Worm (Caenorhabditis elegans) whole organism, L4 larva: ENCODE data around the gene rsa-2.

Experiments used
- D1046.2 ChIP-seq: fragments of 200-800 bp; sonication (Bioruptor generic); IDR thresholded peaks from 2 replicates; pipeline ENCODE4 v1.3.6; 2022; ENCODE audit warnings: missing genetic modification characterization, missing compliant biosample characterization
- F37D6.2 ChIP-seq: sonication (generic microtip); optimal IDR thresholded peaks from 2 replicates; lab custom pipeline; 2016; ENCODE audit warnings: mild to moderate bottlenecking, missing genetic modification characterization, missing compliant biosample characterization
- F49E8.2 ChIP-seq: sonication (generic microtip); optimal IDR thresholded peaks from 2 replicates; lab custom pipeline; 2016; ENCODE audit warnings: missing compliant biosample characterization, mild to moderate bottlenecking, missing genetic modification characterization, borderline replicate concordance
- T26A8.4 ChIP-seq: fragments of 200-800 bp; sonication (Bioruptor generic); IDR thresholded peaks from 2 replicates; pipeline ENCODE4 v1.3.6; 2022; ENCODE audit warnings: missing genetic modification characterization, missing compliant biosample characterization
- Y5F2A.4 ChIP-seq: fragments of 200-800 bp; sonication (Bioruptor generic); optimal IDR thresholded peaks from 2 replicates; lab custom pipeline; 2018; ENCODE audit warnings: mild to moderate bottlenecking, missing genetic modification characterization, missing compliant biosample characterization
- ZK337.2 ChIP-seq: fragments of 200-800 bp; sonication (Bioruptor generic); IDR thresholded peaks from 2 replicates; pipeline ENCODE4 v1.3.6; 2022; ENCODE audit warnings: missing genetic modification reagents, missing genetic modification characterization, missing compliant biosample characterization
- aha-1 ChIP-seq: fragments of 150-350 bp; peaks from one replicate; lab custom pipeline; 2014; ENCODE audit warnings: missing biosample characterization, missing genetic modification characterization
- ama-1 ChIP-seq: fragments of 150-350 bp; optimal IDR thresholded peaks from 2 replicates; lab custom pipeline; 2014; ENCODE audit warnings: inconsistent platforms, mixed read lengths
- arid-1 ChIP-seq: fragments of 200-800 bp; sonication (Bioruptor generic); conservative IDR thresholded peaks from 2 replicates; pipeline ENCODE4 v1.3.6; 2022; ENCODE audit warnings: missing genetic modification reagents, missing genetic modification characterization, missing compliant biosample characterization
- attf-4 ChIP-seq: sonication (generic microtip); optimal IDR thresholded peaks from 3 replicates; lab custom pipeline; 2017; ENCODE audit warnings: missing biosample characterization, missing genetic modification characterization
- ceh-28 ChIP-seq: fragments of 150-350 bp; optimal IDR thresholded peaks from 2 replicates; lab custom pipeline; 2014; ENCODE audit warnings: missing biosample characterization, missing genetic modification reagents, missing genetic modification characterization
- ces-1 ChIP-seq: fragments of 150-350 bp; sonication (generic microtip); optimal IDR thresholded peaks from 4 replicates; lab custom pipeline; 2014; ENCODE audit warnings: missing biosample characterization, missing genetic modification reagents, missing genetic modification characterization
- cey-2 ChIP-seq: sonication (generic microtip); optimal IDR thresholded peaks from 3 replicates; lab custom pipeline; 2017; ENCODE audit warnings: missing genetic modification characterization, mild to moderate bottlenecking, missing compliant biosample characterization, antibody characterized with exemption, borderline replicate concordance; ENCODE audit not compliant: insufficient read depth
- daf-16 ChIP-seq, 3 experiments: sonication (generic microtip); optimal IDR thresholded peaks; 2 replicates each; lab custom pipeline; 2016 to 2017; ENCODE audit warnings: missing genetic modification characterization in 3 of 3, missing genetic modification reagents in 3 of 3, mild to moderate bottlenecking in 2 of 3, missing compliant biosample characterization in 2 of 3, missing biosample characterization in 1 of 3, moderate library complexity in 1 of 3
- daf-8 ChIP-seq: fragments of 200-800 bp; sonication (Bioruptor generic); IDR thresholded peaks from 2 replicates; pipeline ENCODE4 v1.3.6; 2022; ENCODE audit warnings: missing genetic modification characterization, missing compliant biosample characterization
- dmd-9 ChIP-seq: fragments of 200-800 bp; sonication (Bioruptor generic); IDR thresholded peaks from 2 replicates; pipeline ENCODE4 v1.3.6; 2022; ENCODE audit warnings: missing genetic modification reagents, missing genetic modification characterization, missing compliant biosample characterization
- dve-1 ChIP-seq: sonication (generic microtip); optimal IDR thresholded peaks from 2 replicates; lab custom pipeline; 2017; ENCODE audit warnings: antibody characterized with exemption, mild to moderate bottlenecking, missing genetic modification characterization, missing compliant biosample characterization; ENCODE audit not compliant: insufficient read depth
- fkh-10 ChIP-seq: fragments of 150-350 bp; optimal IDR thresholded peaks from 2 replicates; lab custom pipeline; 2014; ENCODE audit warnings: missing biosample characterization, missing genetic modification reagents, missing genetic modification characterization
- fos-1 ChIP-seq: fragments of 150-350 bp; optimal IDR thresholded peaks from 2 replicates; lab custom pipeline; 2014; ENCODE audit warnings: missing biosample characterization, missing genetic modification characterization
- hlh-11 ChIP-seq: fragments of 200-800 bp; sonication (Bioruptor generic); optimal IDR thresholded peaks from 2 replicates; lab custom pipeline; 2018; ENCODE audit warnings: mild to moderate bottlenecking, missing genetic modification characterization, missing compliant biosample characterization
- lim-7 ChIP-seq: fragments of 200-800 bp; sonication (Bioruptor generic); IDR thresholded peaks from 2 replicates; pipeline ENCODE4 v1.3.6; 2022; ENCODE audit warnings: missing genetic modification characterization, missing compliant biosample characterization
- lin-13 ChIP-seq: fragments of 150-350 bp; optimal IDR thresholded peaks from 2 replicates; lab custom pipeline; 2014; ENCODE audit warnings: missing biosample characterization, missing genetic modification reagents, missing genetic modification characterization
- lin-15B ChIP-seq: fragments of 150-350 bp; sonication (generic microtip); optimal IDR thresholded peaks from 3 replicates; lab custom pipeline; 2014; ENCODE audit warnings: missing biosample characterization, missing genetic modification characterization
- lin-29 ChIP-seq: fragments of 200-800 bp; sonication (Bioruptor generic); IDR thresholded peaks from 2 replicates; pipeline ENCODE4 v1.3.6; 2022; ENCODE audit warnings: missing genetic modification reagents, missing genetic modification characterization, missing compliant biosample characterization
- lin-38 ChIP-seq: fragments of 200-800 bp; sonication (Bioruptor generic); IDR thresholded peaks from 2 replicates; pipeline ENCODE4 v1.3.6; 2022; ENCODE audit warnings: missing genetic modification reagents, missing genetic modification characterization, missing compliant biosample characterization
- lir-3 ChIP-seq: sonication (generic microtip); optimal IDR thresholded peaks from 2 replicates; lab custom pipeline; 2016; ENCODE audit warnings: mild to moderate bottlenecking, missing genetic modification characterization, missing compliant biosample characterization
- lsy-2 ChIP-seq, 2 experiments: fragments of 150-350 bp in 1 of 2; sonication (generic microtip) in 1 of 2; optimal IDR thresholded peaks; 2 replicates each; lab custom pipeline; 2014 to 2017; ENCODE audit warnings: missing biosample characterization in 2 of 2, missing genetic modification characterization in 2 of 2
- madf-5 ChIP-seq, 2 experiments: fragments of 200-800 bp; sonication (Bioruptor generic); IDR thresholded peaks; 2 replicates each; pipeline ENCODE4 v1.3.6; 2022; ENCODE audit warnings: missing compliant biosample characterization in 2 of 2, missing genetic modification characterization in 2 of 2
- mdt-29 ChIP-seq: fragments of 200-800 bp; sonication (Bioruptor generic); IDR thresholded peaks from 2 replicates; pipeline ENCODE4 v1.3.6; 2022; ENCODE audit warnings: missing genetic modification reagents, missing genetic modification characterization, missing compliant biosample characterization
- mes-2 ChIP-seq: sonication (generic microtip); optimal IDR thresholded peaks from 2 replicates; lab custom pipeline; 2016; ENCODE audit warnings: missing genotype, mild to moderate bottlenecking, missing genetic modification characterization, missing compliant biosample characterization; ENCODE audit not compliant: poor library complexity, severe bottlenecking
- mxl-3 ChIP-seq: fragments of 200-800 bp; sonication (Bioruptor generic); optimal IDR thresholded peaks from 2 replicates; lab custom pipeline; 2018; ENCODE audit warnings: mild to moderate bottlenecking, missing genetic modification characterization, missing compliant biosample characterization
- nhr-10 ChIP-seq: fragments of 150-350 bp; optimal IDR thresholded peaks from 2 replicates; lab custom pipeline; 2014; ENCODE audit warnings: missing biosample characterization, missing genetic modification characterization
- nhr-102 ChIP-seq: sonication (generic microtip); optimal IDR thresholded peaks from 2 replicates; lab custom pipeline; 2016; ENCODE audit warnings: mild to moderate bottlenecking, missing genetic modification characterization, moderate library complexity, missing compliant biosample characterization
- nhr-11 ChIP-seq: fragments of 150-350 bp; optimal IDR thresholded peaks from 2 replicates; lab custom pipeline; 2014; ENCODE audit warnings: missing biosample characterization, missing genetic modification characterization
- nhr-25 ChIP-seq: sonication (generic microtip); optimal IDR thresholded peaks from 2 replicates; lab custom pipeline; 2017; ENCODE audit warnings: missing genetic modification characterization, mild to moderate bottlenecking, missing compliant biosample characterization, antibody characterized with exemption, moderate library complexity, borderline replicate concordance; ENCODE audit not compliant: insufficient read depth
- nhr-41 ChIP-seq: fragments of 200-800 bp; sonication (Bioruptor generic); IDR thresholded peaks from 2 replicates; pipeline ENCODE4 v1.3.6; 2022; ENCODE audit warnings: missing genetic modification reagents, missing genetic modification characterization, missing compliant biosample characterization
- nhr-42 ChIP-seq: fragments of 200-800 bp; sonication (Bioruptor generic); IDR thresholded peaks from 2 replicates; pipeline ENCODE4 v1.3.6; 2022; ENCODE audit warnings: missing genetic modification characterization, missing compliant biosample characterization
- nhr-76 ChIP-seq: fragments of 150-350 bp; optimal IDR thresholded peaks from 2 replicates; lab custom pipeline; 2014; ENCODE audit warnings: missing biosample characterization, missing genetic modification characterization
- php-3 ChIP-seq: fragments of 200-800 bp; sonication (Bioruptor generic); IDR thresholded peaks from 2 replicates; pipeline ENCODE4 v1.3.6; 2022; ENCODE audit warnings: missing genetic modification reagents, missing genetic modification characterization, missing compliant biosample characterization
- pqm-1 ChIP-seq: sonication (generic microtip); optimal IDR thresholded peaks from 2 replicates; lab custom pipeline; 2017; ENCODE audit warnings: missing biosample characterization, missing genetic modification characterization
- set-16 ChIP-seq: fragments of 200-800 bp; sonication (Bioruptor generic); IDR thresholded peaks from 2 replicates; pipeline ENCODE4 v1.3.6; 2022; ENCODE audit warnings: missing genetic modification reagents, missing genetic modification characterization, missing compliant biosample characterization
- skn-1 ChIP-seq: fragments of 150-350 bp; optimal IDR thresholded peaks from 2 replicates; lab custom pipeline; 2014; ENCODE audit warnings: missing biosample characterization, missing genetic modification characterization
- snpc-1.2 ChIP-seq: fragments of 200-800 bp; sonication (Bioruptor generic); IDR thresholded peaks from 2 replicates; pipeline ENCODE4 v1.3.6; 2022; ENCODE audit warnings: missing genetic modification reagents, missing genetic modification characterization, missing compliant biosample characterization
- spr-3 ChIP-seq: fragments of 200-800 bp; sonication (Bioruptor generic); optimal IDR thresholded peaks from 2 replicates; lab custom pipeline; 2018; ENCODE audit warnings: mild to moderate bottlenecking, missing genetic modification characterization, missing compliant biosample characterization
- zfp-2 ChIP-seq: sonication (generic microtip); optimal IDR thresholded peaks from 2 replicates; lab custom pipeline; 2016; ENCODE audit warnings: mild to moderate bottlenecking, missing genetic modification characterization, missing compliant biosample characterization
- zfp-3 ChIP-seq: fragments of 200-800 bp; sonication (Bioruptor generic); conservative IDR thresholded peaks from 2 replicates; pipeline ENCODE4 v1.3.6; 2022; ENCODE audit warnings: missing genetic modification reagents, missing genetic modification characterization, missing compliant biosample characterization
- zip-11 ChIP-seq: fragments of 200-800 bp; sonication (Bioruptor generic); IDR thresholded peaks from 2 replicates; pipeline ENCODE4 v1.3.6; 2022; ENCODE audit warnings: missing genetic modification characterization, missing compliant biosample characterization
- zip-2 ChIP-seq: fragments of 150-350 bp; optimal IDR thresholded peaks from 2 replicates; lab custom pipeline; 2014; ENCODE audit warnings: missing biosample characterization, missing genetic modification characterization
- ztf-7 ChIP-seq: fragments of 150-350 bp; optimal IDR thresholded peaks from 2 replicates; lab custom pipeline; 2014; ENCODE audit warnings: missing biosample characterization, missing genetic modification characterization

Gene rsa-2

ce11 chrIII:11090870-11091386 is 27.6 kb downstream of the rsa-2 start (continued):
- TF ChIP-seq ztf-7 (tag; lab: Kevin White, UChicago): no peak
- TF ChIP-seq zip-11: no peak
- no peak for TF ChIP-seq skn-1 (tag; lab: Kevin White, UChicago)
- no peak for TF ChIP-seq attf-4 (tag; lab: Kevin White, UChicago)
- TF ChIP-seq zip-2 (tag; lab: Kevin White, UChicago): no peak
- peak; percentile 82 for TF ChIP-seq set-16 (GFP tag; lab: Robert Waterston, UW)
- no peak for TF ChIP-seq lir-3
- TF ChIP-seq zfp-2: no peak
- TF ChIP-seq fos-1 (tag; lab: Kevin White, UChicago): no peak
- TF ChIP-seq madf-5 (GFP tag; IDR thresholded peaks at IDR 0.05; lab: Robert Waterston, UW): 0 out of 4 replicates have a peak, but pooled peaks of 1 of the 2 experiments have one; percentile 2
- TF ChIP-seq cey-2 (tag; lab: Kevin White, UChicago): no peak
- TF ChIP-seq arid-1: peak; percentile 56
- TF ChIP-seq daf-8 (GFP tag; lab: Robert Waterston, UW): no peak
- no peak for TF ChIP-seq ces-1 (GFP tag; lab: Kevin White, UChicago)
- TF ChIP-seq mdt-29: peak; percentile 78
- TF ChIP-seq zfp-3: no peak
- peak in 1 of 2 experiments; percentile 24 for TF ChIP-seq lsy-2 (tag; optimal IDR thresholded peaks at IDR 0.05; lab: Kevin White, UChicago)
- TF ChIP-seq dmd-9 (GFP tag; lab: Robert Waterston, UW): 0 out of 2 replicates have a peak, but pooled peaks have one; percentile 52
- peak; percentile 18 for TF ChIP-seq Y5F2A.4 (GFP tag; lab: Kevin White, UChicago)
- peak; percentile 96 for TF ChIP-seq ama-1 (lab: Kevin White, UChicago)
- no peak for TF ChIP-seq fkh-10 (GFP tag; lab: Kevin White, UChicago)
- peak; percentile 21; the same call in 1 of the 2 replicates for TF ChIP-seq php-3 (GFP tag; lab: Robert Waterston, UW)
- TF ChIP-seq daf-16 (GFP tag; optimal IDR thresholded peaks at IDR 0.05; lab: Kevin White, UChicago): peak; percentile 5 to 34
- peak; percentile 44 for TF ChIP-seq daf-16 (tag; optimal IDR thresholded peaks at IDR 0.05; lab: Kevin White, UChicago)
- TF ChIP-seq D1046.2 (GFP tag; lab: Robert Waterston, UW): no peak
- no peak for TF ChIP-seq lin-15B (tag; lab: Kevin White, UChicago)
- TF ChIP-seq lin-13 (GFP tag; lab: Kevin White, UChicago): no peak
- TF ChIP-seq snpc-1.2 (GFP tag; lab: Robert Waterston, UW): peak; percentile 70
- no peak for TF ChIP-seq spr-3 (GFP tag; lab: Kevin White, UChicago)
- TF ChIP-seq F37D6.2 (tag; lab: Kevin White, UChicago): no peak
- no peak for TF ChIP-seq ceh-28 (tag; lab: Kevin White, UChicago)
- peak; percentile 41 for TF ChIP-seq nhr-102 (tag; lab: Kevin White, UChicago)
- no peak for TF ChIP-seq nhr-76 (tag; lab: Kevin White, UChicago)
- TF ChIP-seq lin-29: no peak
- peak; percentile 75 for TF ChIP-seq aha-1 (tag; lab: Kevin White, UChicago)
- TF ChIP-seq nhr-41 (GFP tag; lab: Robert Waterston, UW): no peak
- TF ChIP-seq nhr-25: no peak
- TF ChIP-seq lim-7 (GFP tag; lab: Robert Waterston, UW): peak; percentile 50; the same call in 1 of the 2 replicates
- TF ChIP-seq mxl-3 (GFP tag; lab: Kevin White, UChicago): peak; percentile 29
- TF ChIP-seq nhr-10 (tag; lab: Kevin White, UChicago): no peak
- peak; percentile 78 for TF ChIP-seq lin-38 (GFP tag; lab: Robert Waterston, UW)
- no peak for TF ChIP-seq pqm-1 (tag; lab: Kevin White, UChicago)
- peak; percentile 84 for TF ChIP-seq T26A8.4 (GFP tag; lab: Robert Waterston, UW)
- TF ChIP-seq ZK337.2: peak; percentile 64; the same call in 1 of the 2 replicates
- TF ChIP-seq F49E8.2: peak; percentile 88
- TF ChIP-seq nhr-11: no peak
- TF ChIP-seq nhr-42 (GFP tag; lab: Robert Waterston, UW): peak; percentile 61; the same call in 1 of the 2 replicates
- peak; percentile 29 for TF ChIP-seq dve-1
- TF ChIP-seq mes-2 (tag; lab: Kevin White, UChicago): peak; percentile 66
- TF ChIP-seq hlh-11 (tag; lab: Kevin White, UChicago): no peak
